Fruit fly (Drosophila melanogaster) whole organism, adult: ENCODE data around the gene CG31549.

Source experiments
- CG11617 ChIP-seq: fragments of 200-800 bp; sonication (Bioruptor generic); optimal IDR thresholded peaks from 2 replicates; lab custom pipeline; 2017; ENCODE audit warnings: mild to moderate bottlenecking, missing biosample characterization, missing genetic modification reagents, missing genetic modification characterization
- CG14711 ChIP-seq: fragments of 200-800 bp; sonication (Bioruptor generic); optimal IDR thresholded peaks from 2 replicates; lab custom pipeline; 2018; ENCODE audit warnings: missing biosample characterization, mild to moderate bottlenecking, missing genetic modification characterization, moderate library complexity
- CG5204 ChIP-seq: fragments of 200-800 bp; sonication (Bioruptor generic); optimal IDR thresholded peaks from 2 replicates; lab custom pipeline; 2016; ENCODE audit warnings: missing biosample characterization, missing genetic modification characterization
- CG7101 ChIP-seq: fragments of 200-800 bp; sonication (Bioruptor generic); optimal IDR thresholded peaks from 2 replicates; lab custom pipeline; 2018; ENCODE audit warnings: missing biosample characterization, mild to moderate bottlenecking, missing genetic modification characterization, moderate library complexity
- Clk ChIP-seq: fragments of 200-800 bp; sonication (Bioruptor generic); optimal IDR thresholded peaks from 2 replicates; lab custom pipeline; 2017; ENCODE audit warnings: missing biosample characterization, missing genetic modification characterization
- bab1 ChIP-seq: fragments of 200-800 bp; sonication (Bioruptor generic); optimal IDR thresholded peaks from 3 replicates; lab custom pipeline; 2019; ENCODE audit warnings: missing biosample characterization, mild to moderate bottlenecking, missing genetic modification characterization, moderate library complexity
- cic ChIP-seq: fragments of 200-800 bp; sonication (Bioruptor generic); optimal IDR thresholded peaks from 2 replicates; lab custom pipeline; 2017; ENCODE audit warnings: missing biosample characterization, mild to moderate bottlenecking, missing genetic modification characterization, moderate library complexity
- ovo ChIP-seq: fragments of 200-800 bp; sonication (Bioruptor generic); optimal IDR thresholded peaks from 2 replicates; lab custom pipeline; 2016; ENCODE audit warnings: missing biosample characterization, missing genetic modification characterization
- toe ChIP-seq: fragments of 200-800 bp; sonication (Bioruptor generic); optimal IDR thresholded peaks from 2 replicates; lab custom pipeline; 2016; ENCODE audit warnings: missing biosample characterization, missing genetic modification characterization

DNA sequence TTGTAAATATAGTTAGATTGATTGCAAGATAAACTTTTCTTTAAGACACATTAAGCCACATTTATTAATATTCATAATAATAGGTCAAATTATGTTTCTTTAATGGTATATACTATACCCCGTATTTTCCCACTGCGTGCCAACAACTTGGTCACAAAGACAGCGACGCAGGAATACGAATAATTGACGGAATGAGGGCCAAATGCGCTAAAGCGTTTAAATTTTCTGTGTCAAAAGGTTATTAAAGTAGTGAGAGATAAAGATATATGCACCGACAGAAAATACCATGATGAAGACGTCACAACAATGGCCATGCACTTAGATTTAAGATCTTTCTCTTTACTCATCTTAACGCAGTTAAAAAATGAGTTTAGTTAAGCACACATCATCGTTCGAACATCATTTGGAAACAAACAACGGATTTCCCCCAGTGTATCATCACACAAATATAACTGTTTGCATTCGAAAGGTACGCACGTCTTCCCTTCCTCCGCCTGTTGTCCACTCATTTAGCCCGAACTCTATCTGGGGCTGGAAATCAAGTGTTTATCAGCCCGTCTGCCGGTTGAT lies 11.5 kb upstream of the CG31549 start:
- TF ChIP-seq Clk: no peak
- no peak for TF ChIP-seq CG14711 (tag; lab: Kevin White, UChicago)
- peak; percentile 5 for TF ChIP-seq CG11617 (GFP tag; lab: Kevin White, UChicago)
- TF ChIP-seq ovo: no peak
- TF ChIP-seq bab1 (GFP tag; lab: Kevin White, UChicago): no peak
- TF ChIP-seq toe (GFP tag; lab: Kevin White, UChicago): no peak
- TF ChIP-seq cic (GFP tag; lab: Kevin White, UChicago): no peak
- no peak for TF ChIP-seq CG7101 (tag; lab: Kevin White, UChicago)
- TF ChIP-seq CG5204 (GFP tag; lab: Kevin White, UChicago): no peak
